Worm (Caenorhabditis elegans) whole organism, early embryonic: ENCODE data around the gene C49A9.3.

Experiments used
- B0310.2 ChIP-seq: sonication (generic microtip); optimal IDR thresholded peaks from 2 replicates; lab custom pipeline; 2016; ENCODE audit warnings: mild to moderate bottlenecking, missing genetic modification characterization, missing compliant biosample characterization
- F13C5.2 ChIP-seq: sonication (generic microtip); optimal IDR thresholded peaks from 2 replicates; lab custom pipeline; 2017; ENCODE audit warnings: mild to moderate bottlenecking, missing genetic modification characterization, inconsistent platforms, missing compliant biosample characterization
- aly-1 ChIP-seq: sonication (generic microtip); optimal IDR thresholded peaks from 2 replicates; lab custom pipeline; 2016; ENCODE audit warnings: missing genetic modification characterization, missing compliant biosample characterization
- ama-1 ChIP-seq: fragments of 150-350 bp; optimal IDR thresholded peaks from 2 replicates; lab custom pipeline; 2014
- ceh-13 ChIP-seq: fragments of 200-800 bp; sonication (Bioruptor generic); optimal IDR thresholded peaks from 2 replicates; lab custom pipeline; 2018; ENCODE audit warnings: mild to moderate bottlenecking, missing genetic modification characterization, missing compliant biosample characterization
- ceh-36 ChIP-seq: sonication (generic microtip); optimal IDR thresholded peaks from 2 replicates; lab custom pipeline; 2016; ENCODE audit warnings: missing genetic modification characterization, inconsistent platforms, missing compliant biosample characterization
- ets-7 ChIP-seq: sonication (generic microtip); optimal IDR thresholded peaks from 2 replicates; lab custom pipeline; 2016; ENCODE audit warnings: missing genotype, missing genetic modification characterization, missing compliant biosample characterization
- flt-1 ChIP-seq: fragments of 200-800 bp; sonication (Bioruptor generic); IDR thresholded peaks from 2 replicates; pipeline ENCODE4 v1.3.6; 2022; ENCODE audit warnings: missing genetic modification characterization, missing compliant biosample characterization
- hmbx-1 ChIP-seq: sonication (generic microtip); optimal IDR thresholded peaks from 2 replicates; lab custom pipeline; 2016; ENCODE audit warnings: mild to moderate bottlenecking, missing genetic modification characterization, missing compliant biosample characterization
- hmg-4 ChIP-seq: fragments of 200-800 bp; sonication (Bioruptor generic); optimal IDR thresholded peaks from 2 replicates; lab custom pipeline; 2018; ENCODE audit warnings: mild to moderate bottlenecking, missing genetic modification characterization, missing compliant biosample characterization
- hnd-1 ChIP-seq: sonication (generic microtip); optimal IDR thresholded peaks from 2 replicates; lab custom pipeline; 2016; ENCODE audit warnings: missing genetic modification characterization, missing compliant biosample characterization
- pes-1 ChIP-seq: fragments of 200-800 bp; sonication (Bioruptor generic); IDR thresholded peaks from 2 replicates; pipeline ENCODE4 v1.3.6; 2022; ENCODE audit warnings: missing genetic modification reagents, missing genetic modification characterization, missing compliant biosample characterization
- scrt-1 ChIP-seq: fragments of 200-800 bp; sonication (Bioruptor generic); IDR thresholded peaks from 2 replicates; pipeline ENCODE4 v1.3.6; 2022; ENCODE audit warnings: missing genetic modification characterization, missing compliant biosample characterization
- sea-1 ChIP-seq: fragments of 200-800 bp; sonication (Bioruptor generic); conservative IDR thresholded peaks from 2 replicates; pipeline ENCODE4 v1.3.6; 2022; ENCODE audit warnings: missing genetic modification characterization, missing compliant biosample characterization
- tbx-11 ChIP-seq: fragments of 200-800 bp; sonication (Bioruptor generic); IDR thresholded peaks from 2 replicates; pipeline ENCODE4 v1.3.6; 2022; ENCODE audit warnings: missing genetic modification characterization, missing compliant biosample characterization
- tbx-37 ChIP-seq: fragments of 200-800 bp; sonication (Bioruptor generic); conservative IDR thresholded peaks from 2 replicates; pipeline ENCODE4 v1.3.6; 2022; ENCODE audit warnings: missing genetic modification reagents, missing genetic modification characterization, missing compliant biosample characterization
- tra-4 ChIP-seq: sonication (generic microtip); optimal IDR thresholded peaks from 2 replicates; lab custom pipeline; 2017; ENCODE audit warnings: missing genetic modification characterization, missing compliant biosample characterization

Gene C49A9.3

ce11 chrIV:6221878-6222277 lies at the start of gene C49A9.3:
C49A9.3 (plus strand) TSS chrIV:6222089.
- TF ChIP-seq tra-4 (no peak), flt-1 (GFP tag; lab: Robert Waterston, UW) (no peak), hnd-1 (tag; lab: Kevin White, UChicago) (no peak), pes-1 (GFP tag; lab: Robert Waterston, UW) (no peak), ceh-36 (tag; lab: Kevin White, UChicago) (no peak), ceh-13 (GFP tag; lab: Kevin White, UChicago) (no peak), F13C5.2 (tag; lab: Kevin White, UChicago) (no peak), scrt-1 (GFP tag; lab: Robert Waterston, UW) (no peak)

- TF ChIP-seq ama-1 (lab: Kevin White, UChicago): no peak
- no peak for TF ChIP-seq hnd-1 (tag; lab: Kevin White, UChicago)
- TF ChIP-seq tra-4: no peak
- TF ChIP-seq scrt-1 (GFP tag; lab: Robert Waterston, UW): no peak
- TF ChIP-seq tbx-37 (GFP tag; lab: Robert Waterston, UW): no peak
- TF ChIP-seq ceh-36 (tag; lab: Kevin White, UChicago): no peak
- no peak for TF ChIP-seq pes-1 (GFP tag; lab: Robert Waterston, UW)
- no peak for TF ChIP-seq aly-1 (tag; lab: Kevin White, UChicago)
- TF ChIP-seq hmbx-1 (tag; lab: Kevin White, UChicago): no peak
- TF ChIP-seq ceh-13 (GFP tag; lab: Kevin White, UChicago): no peak
- TF ChIP-seq B0310.2 (tag; lab: Kevin White, UChicago): no peak
- TF ChIP-seq hmg-4: no peak
- no peak for TF ChIP-seq tbx-11
Measured at ce11 chrIV:6172959-6173358, 48.9 kb upstream of the C49A9.3 start.

DNA sequence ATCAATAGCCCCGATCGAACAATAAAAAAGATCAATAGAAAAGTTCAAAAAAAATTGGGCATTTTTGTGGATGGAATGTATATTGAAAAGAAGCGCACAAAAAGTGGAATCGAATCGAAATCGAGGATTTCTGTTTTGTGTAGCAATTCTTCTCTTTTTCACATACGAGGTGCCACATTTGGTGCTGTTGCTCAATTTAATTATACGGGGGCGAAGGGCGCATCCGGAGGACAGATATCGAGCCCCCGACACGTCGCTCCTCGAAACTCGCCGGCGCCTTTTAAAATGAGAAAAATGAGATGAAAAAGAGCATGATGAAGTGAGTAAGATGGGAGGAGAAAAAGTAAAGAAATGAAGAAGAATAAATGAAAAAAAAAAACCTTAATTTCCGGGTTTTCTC lies 44.5 kb upstream of the C49A9.3 start:
- TF ChIP-seq tbx-37 (GFP tag; lab: Robert Waterston, UW) (no peak), tbx-11 (no peak), pes-1 (GFP tag; lab: Robert Waterston, UW) (no peak), ets-7 (tag; lab: Kevin White, UChicago) (no peak), ama-1 (lab: Kevin White, UChicago) (no peak), tra-4 (no peak), sea-1 (no peak), flt-1 (GFP tag; lab: Robert Waterston, UW) (no peak), scrt-1 (GFP tag; lab: Robert Waterston, UW) (no peak), aly-1 (tag; lab: Kevin White, UChicago) (no peak), hnd-1 (tag; lab: Kevin White, UChicago) (no peak), ceh-13 (GFP tag; lab: Kevin White, UChicago) (no peak), F13C5.2 (tag; lab: Kevin White, UChicago) (no peak), hmbx-1 (tag; lab: Kevin White, UChicago) (no peak), hmg-4 (no peak), B0310.2 (tag; lab: Kevin White, UChicago) (no peak)

- TF ChIP-seq ets-7 (tag; lab: Kevin White, UChicago) (no peak), tbx-11 (no peak), scrt-1 (GFP tag; lab: Robert Waterston, UW) (no peak), sea-1 (no peak), B0310.2 (tag; lab: Kevin White, UChicago) (no peak), aly-1 (tag; lab: Kevin White, UChicago) (no peak), hmg-4 (no peak), hnd-1 (tag; lab: Kevin White, UChicago) (no peak), ama-1 (lab: Kevin White, UChicago) (no peak), pes-1 (GFP tag; lab: Robert Waterston, UW) (no peak), ceh-36 (tag; lab: Kevin White, UChicago) (no peak), tbx-37 (GFP tag; lab: Robert Waterston, UW) (no peak)
Measured at ce11 chrIV:6183757-6184156, 38.1 kb upstream of the C49A9.3 start, which contains the start of gene unc-77. unc-77 (minus strand) TSS chrIV:6183857.

DNA sequence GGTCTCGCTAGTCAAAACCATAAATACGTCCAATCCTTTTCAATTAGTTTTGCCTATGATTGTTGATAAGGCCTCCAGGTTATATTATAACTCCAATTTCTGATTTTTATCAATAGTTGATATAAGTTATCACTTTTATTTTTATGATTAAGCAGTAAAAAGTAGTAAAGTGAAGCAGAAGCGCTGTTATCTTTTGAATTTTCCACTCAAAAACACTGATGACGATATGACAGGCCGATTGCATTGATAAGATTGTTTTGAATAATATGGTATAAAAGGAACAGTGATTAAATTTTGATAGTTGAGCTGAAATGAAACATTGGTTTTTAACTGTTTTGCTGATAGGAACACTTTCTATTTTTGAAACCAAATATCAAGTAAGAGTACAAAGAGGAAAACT lies 36.3 kb upstream of the C49A9.3 start, which contains the start of gene asp-9:
TSS of gene asp-9 (plus strand) at position 312 of the 400 bp plus-strand sequence.
- TF ChIP-seq F13C5.2 (tag; lab: Kevin White, UChicago) (no peak), tbx-37 (GFP tag; lab: Robert Waterston, UW) (no peak), tra-4 (no peak), ceh-36 (tag; lab: Kevin White, UChicago) (no peak), tbx-11 (no peak), B0310.2 (tag; lab: Kevin White, UChicago) (no peak), aly-1 (tag; lab: Kevin White, UChicago) (no peak), hnd-1 (tag; lab: Kevin White, UChicago) (no peak), flt-1 (GFP tag; lab: Robert Waterston, UW) (no peak), ama-1 (lab: Kevin White, UChicago) (no peak), scrt-1 (GFP tag; lab: Robert Waterston, UW) (no peak), hmbx-1 (tag; lab: Kevin White, UChicago) (no peak), hmg-4 (no peak), ceh-13 (GFP tag; lab: Kevin White, UChicago) (no peak), sea-1 (no peak), pes-1 (GFP tag; lab: Robert Waterston, UW) (no peak), ets-7 (tag; lab: Kevin White, UChicago) (no peak)

DNA sequence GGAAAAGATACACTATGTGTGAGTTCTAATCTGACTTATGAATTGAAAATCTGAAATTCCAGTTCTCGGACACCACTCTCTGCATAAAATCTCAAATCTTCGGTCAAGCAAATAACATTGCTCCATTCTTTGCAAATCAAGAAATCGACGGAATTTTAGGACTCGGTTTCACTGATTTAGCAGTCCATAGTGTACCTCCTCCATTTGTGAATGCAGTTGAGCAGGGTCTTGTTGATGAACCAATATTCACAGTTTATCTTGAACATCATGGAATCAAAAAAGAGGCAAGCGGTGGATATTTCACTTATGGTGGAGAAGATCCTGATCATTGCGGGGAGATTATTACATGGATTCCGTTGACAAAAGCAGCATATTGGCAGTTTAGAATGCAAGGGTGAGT lies 34.7 kb upstream of the C49A9.3 start:
- TF ChIP-seq sea-1 (no peak), flt-1 (GFP tag; lab: Robert Waterston, UW) (no peak), hmg-4 (no peak), tra-4 (no peak), aly-1 (tag; lab: Kevin White, UChicago) (no peak), hnd-1 (tag; lab: Kevin White, UChicago) (no peak), ceh-36 (tag; lab: Kevin White, UChicago) (no peak), tbx-11 (no peak), hmbx-1 (tag; lab: Kevin White, UChicago) (no peak), B0310.2 (tag; lab: Kevin White, UChicago) (no peak), ceh-13 (GFP tag; lab: Kevin White, UChicago) (no peak), ama-1 (lab: Kevin White, UChicago) (no peak), scrt-1 (GFP tag; lab: Robert Waterston, UW) (no peak), tbx-37 (GFP tag; lab: Robert Waterston, UW) (no peak)

ce11 chrIV:6200249-6200648 lies 21.6 kb upstream of the C49A9.3 start:
- no peak for TF ChIP-seq ets-7 (tag; lab: Kevin White, UChicago)
- TF ChIP-seq B0310.2 (tag; lab: Kevin White, UChicago): no peak
- TF ChIP-seq tbx-11: no peak
- no peak for TF ChIP-seq F13C5.2 (tag; lab: Kevin White, UChicago)
- no peak for TF ChIP-seq tbx-37 (GFP tag; lab: Robert Waterston, UW)
- no peak for TF ChIP-seq hmbx-1 (tag; lab: Kevin White, UChicago)
- TF ChIP-seq ama-1 (lab: Kevin White, UChicago): no peak
- no peak for TF ChIP-seq flt-1 (GFP tag; lab: Robert Waterston, UW)
- no peak for TF ChIP-seq sea-1
- TF ChIP-seq pes-1 (GFP tag; lab: Robert Waterston, UW): no peak
- no peak for TF ChIP-seq aly-1 (tag; lab: Kevin White, UChicago)
- TF ChIP-seq tra-4: no peak
- TF ChIP-seq hnd-1 (tag; lab: Kevin White, UChicago): no peak
- TF ChIP-seq scrt-1 (GFP tag; lab: Robert Waterston, UW): no peak
